Fruit fly (Drosophila melanogaster) whole organism, embryonic: ENCODE results near the gene Pino.

Source experiments
- Ada2b ChIP-seq: fragments of 200-800 bp; sonication (Bioruptor generic); IDR thresholded peaks from 2 replicates; pipeline ENCODE4 v1.3.6; 2022; ENCODE audit warnings: missing biosample characterization, missing genetic modification characterization
- Antp ChIP-seq: fragments of 200-800 bp; sonication (Bioruptor generic); optimal IDR thresholded peaks from 3 replicates; lab custom pipeline; 2016; ENCODE audit warnings: missing biosample characterization, missing genetic modification characterization
- Atf3 ChIP-seq: fragments of 200-800 bp; sonication (Bioruptor generic); optimal IDR thresholded peaks from 3 replicates; lab custom pipeline; 2016; ENCODE audit warnings: missing biosample characterization, missing genetic modification characterization
- Awh ChIP-seq: fragments of 200-800 bp; sonication (Bioruptor generic); IDR thresholded peaks from 2 replicates; pipeline ENCODE4, ENCODE4 v1.3.6; 2022; ENCODE audit warnings: missing biosample characterization, missing genetic modification characterization
- B-H1 ChIP-seq: fragments of 200-800 bp; sonication (Bioruptor generic); IDR thresholded peaks from 3 replicates; pipeline ENCODE4 v1.3.6; 2022; ENCODE audit warnings: missing biosample characterization, missing genetic modification characterization
- C15 ChIP-seq: fragments of 200-800 bp; sonication (Bioruptor generic); IDR thresholded peaks from 3 replicates; pipeline ENCODE4 v1.3.6; 2022; ENCODE audit warnings: missing biosample characterization, missing genetic modification characterization
- CG10267 ChIP-seq: fragments of 200-800 bp; sonication (Bioruptor generic); optimal IDR thresholded peaks from 2 replicates; lab custom pipeline; 2018; ENCODE audit warnings: missing biosample characterization, mild to moderate bottlenecking, missing genetic modification characterization, moderate library complexity
- CG11085 ChIP-seq: fragments of 200-800 bp; sonication (Bioruptor generic); IDR thresholded peaks from 2 replicates; pipeline ENCODE4 v1.3.6; 2022; ENCODE audit warnings: missing biosample characterization, missing genetic modification characterization
- CG11504 ChIP-seq: fragments of 200-800 bp; sonication (Bioruptor generic); optimal IDR thresholded peaks from 3 replicates; lab custom pipeline; 2019; ENCODE audit warnings: missing biosample characterization, mild to moderate bottlenecking, missing genetic modification characterization, moderate library complexity
- CG13624 ChIP-seq: fragments of 200-800 bp; sonication (Bioruptor generic); optimal IDR thresholded peaks from 2 replicates; lab custom pipeline; 2016; ENCODE audit warnings: missing biosample characterization, missing genetic modification characterization
- CG14860 ChIP-seq: fragments of 200-800 bp; sonication (Bioruptor generic); IDR thresholded peaks from 3 replicates; pipeline ENCODE4 v1.3.6; 2022; ENCODE audit warnings: missing biosample characterization, missing genetic modification characterization; ENCODE audit not compliant: partially characterized antibody
- CG15514 ChIP-seq: fragments of 200-800 bp; sonication (Bioruptor generic); optimal IDR thresholded peaks from 3 replicates; lab custom pipeline; 2017; ENCODE audit warnings: missing biosample characterization, missing genetic modification characterization, mild to moderate bottlenecking, moderate library complexity, missing genetic modification reagents
- CG17328 ChIP-seq: fragments of 200-800 bp; sonication (Bioruptor generic); IDR thresholded peaks from 2 replicates; pipeline ENCODE4 v1.3.6; 2022; ENCODE audit warnings: missing biosample characterization, missing genetic modification characterization
- CG17612 ChIP-seq: fragments of 200-800 bp; sonication (Bioruptor generic); IDR thresholded peaks from 2 replicates; pipeline ENCODE4 v1.3.6; 2022; ENCODE audit warnings: missing biosample characterization, missing genetic modification characterization
- CG18619 ChIP-seq: fragments of 200-800 bp; sonication (Bioruptor generic); optimal IDR thresholded peaks from 3 replicates; lab custom pipeline; 2017; ENCODE audit warnings: missing biosample characterization, mild to moderate bottlenecking, missing genetic modification characterization
- CG4282 ChIP-seq: fragments of 200-800 bp; sonication (Bioruptor generic); optimal IDR thresholded peaks from 2 replicates; lab custom pipeline; 2016; ENCODE audit warnings: missing biosample characterization, missing genetic modification characterization
- CG4360 ChIP-seq: fragments of 200-800 bp; sonication (Bioruptor generic); IDR thresholded peaks from 2 replicates; pipeline ENCODE4 v1.3.6; 2022; ENCODE audit warnings: missing biosample characterization, missing genetic modification characterization
- CG43689 ChIP-seq: fragments of 200-800 bp; sonication (Bioruptor generic); IDR thresholded peaks from 2 replicates; pipeline ENCODE4 v1.3.6; 2022; ENCODE audit warnings: missing biosample characterization, missing genetic modification characterization
- CG4617 ChIP-seq: fragments of 200-800 bp; sonication (Bioruptor generic); optimal IDR thresholded peaks from 3 replicates; lab custom pipeline; 2016; ENCODE audit warnings: missing biosample characterization, missing genetic modification characterization, borderline replicate concordance
- CG4854 ChIP-seq: fragments of 200-800 bp; sonication (Bioruptor generic); optimal IDR thresholded peaks from 2 replicates; lab custom pipeline; 2016; ENCODE audit warnings: missing biosample characterization, missing genetic modification characterization, inconsistent platforms
- CG6689 ChIP-seq: fragments of 200-800 bp; sonication (Bioruptor generic); IDR thresholded peaks from 2 replicates; pipeline ENCODE4 v1.3.6; 2022; ENCODE audit warnings: missing biosample characterization, missing genetic modification characterization
- CG6791 ChIP-seq: fragments of 200-800 bp; sonication (Bioruptor generic); IDR thresholded peaks from 3 replicates; pipeline ENCODE4 v1.3.6; 2022; ENCODE audit warnings: missing biosample characterization, missing genetic modification characterization; ENCODE audit not compliant: partially characterized antibody
- CG7745 ChIP-seq: fragments of 200-800 bp; sonication (Bioruptor generic); optimal IDR thresholded peaks from 2 replicates; lab custom pipeline; 2018; ENCODE audit warnings: missing biosample characterization, mild to moderate bottlenecking, missing genetic modification characterization, moderate library complexity
- CG7987 ChIP-seq: fragments of 200-800 bp; sonication (Bioruptor generic); optimal IDR thresholded peaks from 2 replicates; lab custom pipeline; 2018; ENCODE audit warnings: missing biosample characterization, mild to moderate bottlenecking, missing genetic modification characterization, moderate library complexity
- CG9876 ChIP-seq: fragments of 200-800 bp; sonication (Bioruptor generic); optimal IDR thresholded peaks from 2 replicates; lab custom pipeline; 2016; ENCODE audit warnings: missing biosample characterization, missing genetic modification characterization
- Camta ChIP-seq: fragments of 200-800 bp; sonication (Bioruptor generic); optimal IDR thresholded peaks from 2 replicates; lab custom pipeline; 2016; ENCODE audit warnings: missing biosample characterization, missing genetic modification characterization
- Chrac-16 ChIP-seq: fragments of 200-800 bp; sonication (Bioruptor generic); optimal IDR thresholded peaks from 3 replicates; lab custom pipeline; 2016; ENCODE audit warnings: missing biosample characterization, missing genetic modification characterization
- D ChIP-seq, 2 experiments: fragments of 200-800 bp in 1 of 2; fragments of >200 bp in 1 of 2; sonication (Bioruptor generic) in 1 of 2; optimal IDR thresholded peaks; 2 replicates in 1 of 2; 3 replicates in 1 of 2; lab custom pipeline; 2017; ENCODE audit warnings: mild to moderate bottlenecking in 1 of 2, missing biosample characterization in 1 of 2, missing genetic modification characterization in 1 of 2, missing genetic modification reagents in 1 of 2
- D19B ChIP-seq: fragments of 200-800 bp; sonication (Bioruptor generic); optimal IDR thresholded peaks from 2 replicates; lab custom pipeline; 2017; ENCODE audit warnings: missing biosample characterization, mild to moderate bottlenecking, missing genetic modification characterization
- Fer1 ChIP-seq: fragments of 200-800 bp; sonication (Bioruptor generic); optimal IDR thresholded peaks from 2 replicates; lab custom pipeline; 2017; ENCODE audit warnings: missing biosample characterization, mild to moderate bottlenecking, missing genetic modification characterization
- H15 ChIP-seq: fragments of 200-800 bp; sonication (Bioruptor generic); IDR thresholded peaks from 3 replicates; pipeline ENCODE4 v1.3.6; 2022; ENCODE audit warnings: missing biosample characterization, missing genetic modification characterization
- HHEX ChIP-seq: fragments of 200-800 bp; sonication (Bioruptor generic); optimal IDR thresholded peaks from 3 replicates; lab custom pipeline; 2017; ENCODE audit warnings: missing biosample characterization, mild to moderate bottlenecking, missing genetic modification characterization, missing genetic modification reagents
- HmgD ChIP-seq: fragments of 200-800 bp; sonication (Bioruptor generic); optimal IDR thresholded peaks from 3 replicates; lab custom pipeline; 2016; ENCODE audit warnings: missing biosample characterization, missing genetic modification characterization
- NfI ChIP-seq: fragments of 200-800 bp; sonication (Bioruptor generic); optimal IDR thresholded peaks from 3 replicates; lab custom pipeline; 2018; ENCODE audit warnings: missing biosample characterization, mild to moderate bottlenecking, missing genetic modification characterization, moderate library complexity
- Ptx1 ChIP-seq: fragments of 200-800 bp; sonication (Bioruptor generic); IDR thresholded peaks from 2 replicates; pipeline ENCODE4 v1.3.6; 2022; ENCODE audit warnings: missing biosample characterization, missing genetic modification characterization
- Scr ChIP-seq: fragments of 200-800 bp; sonication (Bioruptor generic); IDR thresholded peaks from 2 replicates; pipeline ENCODE4 v1.3.6; 2022; ENCODE audit warnings: missing biosample characterization, missing genetic modification characterization; ENCODE audit not compliant: partially characterized antibody
- cato ChIP-seq: fragments of 200-800 bp; sonication (Bioruptor generic); optimal IDR thresholded peaks from 2 replicates; lab custom pipeline; 2016; ENCODE audit warnings: missing biosample characterization, missing genetic modification characterization, borderline replicate concordance
- crc ChIP-seq: fragments of 200-800 bp; sonication (Bioruptor generic); optimal IDR thresholded peaks from 2 replicates; lab custom pipeline; 2016; ENCODE audit warnings: missing biosample characterization, missing genetic modification characterization
- da ChIP-seq: fragments of 200-800 bp; sonication (Bioruptor generic); optimal IDR thresholded peaks from 2 replicates; lab custom pipeline; 2016; ENCODE audit warnings: missing biosample characterization, missing genetic modification characterization
- dmrt11E ChIP-seq: fragments of 200-800 bp; sonication (Bioruptor generic); optimal IDR thresholded peaks from 3 replicates; lab custom pipeline; 2018; ENCODE audit warnings: missing biosample characterization, mild to moderate bottlenecking, missing genetic modification characterization, moderate library complexity
- en ChIP-seq: fragments of 200-800 bp; sonication (Bioruptor generic); optimal IDR thresholded peaks from 2 replicates; lab custom pipeline; 2016; ENCODE audit warnings: missing biosample characterization, missing genetic modification characterization
- eyg ChIP-seq: fragments of 200-800 bp; sonication (Bioruptor generic); optimal IDR thresholded peaks from 3 replicates; lab custom pipeline; 2016; ENCODE audit warnings: missing biosample characterization, missing genetic modification characterization
- kni ChIP-seq: fragments of 200-800 bp; sonication (Bioruptor generic); optimal IDR thresholded peaks from 3 replicates; lab custom pipeline; 2017; ENCODE audit warnings: mild to moderate bottlenecking, missing biosample characterization, missing genetic modification reagents, missing genetic modification characterization
- lab ChIP-seq: fragments of 200-800 bp; sonication (Bioruptor generic); optimal IDR thresholded peaks from 3 replicates; lab custom pipeline; 2017; ENCODE audit warnings: missing biosample characterization, missing genetic modification characterization, mild to moderate bottlenecking, moderate library complexity, missing genetic modification reagents
- lov ChIP-seq, 2 experiments: fragments of 200-800 bp in 1 of 2; fragments of >200 bp in 1 of 2; sonication (Bioruptor generic) in 1 of 2; IDR thresholded peaks in 1 of 2; optimal IDR thresholded peaks in 1 of 2; 2 replicates in 1 of 2; 3 replicates in 1 of 2; pipeline versions ENCODE4 v1.3.6 to Lab custom; 2017 to 2022; ENCODE audit warnings: missing biosample characterization in 1 of 2, missing genetic modification characterization in 1 of 2
- pzg ChIP-seq: fragments of 200-800 bp; sonication (Bioruptor generic); optimal IDR thresholded peaks from 3 replicates; lab custom pipeline; 2018; ENCODE audit warnings: missing biosample characterization, mild to moderate bottlenecking, missing genetic modification characterization, moderate library complexity
- repo ChIP-seq: fragments of 200-800 bp; sonication (Bioruptor generic); optimal IDR thresholded peaks from 2 replicates; lab custom pipeline; 2016; ENCODE audit warnings: missing biosample characterization, missing genetic modification characterization
- row ChIP-seq: fragments of 200-800 bp; sonication (Bioruptor generic); IDR thresholded peaks from 3 replicates; pipeline ENCODE4 v1.3.6; 2022; ENCODE audit warnings: missing biosample characterization, missing genetic modification characterization
- slou ChIP-seq: fragments of 200-800 bp; sonication (Bioruptor generic); optimal IDR thresholded peaks from 3 replicates; lab custom pipeline; 2016; ENCODE audit warnings: missing biosample characterization, missing genetic modification characterization
- ssp ChIP-seq: fragments of 200-800 bp; sonication (Bioruptor generic); IDR thresholded peaks from 2 replicates; pipeline ENCODE4 v1.3.6; 2022; ENCODE audit warnings: missing biosample characterization, missing genetic modification characterization
- yki ChIP-seq: fragments of >200 bp; optimal IDR thresholded peaks from 3 replicates; lab custom pipeline; 2018

Pino gene

dm6 chr2L:1073530-1073929 is 55.2 kb downstream of the Pino start:
- TF ChIP-seq CG4360 (no peak), cato (GFP tag; lab: Kevin White, UChicago) (no peak), CG18619 (GFP tag; lab: Kevin White, UChicago) (no peak), Scr (GFP tag; lab: Robert Waterston, UW) (no peak), Atf3 (GFP tag; lab: Kevin White, UChicago) (no peak), da (GFP tag; lab: Kevin White, UChicago) (no peak), CG6791 (GFP tag; lab: Robert Waterston, UW) (no peak), Camta (GFP tag; lab: Kevin White, UChicago) (no peak), CG17328 (no peak), eyg (no peak), H15 (GFP tag; lab: Robert Waterston, UW) (no peak), slou (GFP tag; lab: Kevin White, UChicago) (no peak), HHEX (GFP tag; lab: Kevin White, UChicago) (no peak), repo (no peak), CG4854 (GFP tag; lab: Kevin White, UChicago) (no peak), Antp (GFP tag; lab: Kevin White, UChicago) (no peak), CG4617 (no peak), CG13624 (GFP tag; lab: Kevin White, UChicago) (no peak), Awh (no peak), crc (no peak), CG11504 (tag; lab: Kevin White, UChicago) (peak; percentile 4), CG4282 (no peak), ssp (GFP tag; lab: Robert Waterston, UW) (0 out of 2 replicates have a peak, but pooled peaks have one; percentile 5), Ada2b (GFP tag; lab: Robert Waterston, UW) (no peak), row (GFP tag; lab: Robert Waterston, UW) (peak; percentile 28; the same call in 1 of the 3 replicates), dmrt11E (no peak), CG6689 (no peak), CG14860 (GFP tag; lab: Robert Waterston, UW) (no peak), CG43689 (GFP tag; lab: Robert Waterston, UW) (no peak), CG7987 (no peak), lov (optimal IDR thresholded peaks at IDR 0.05; lab: Kevin White, UChicago) (no peak), lov (GFP tag; IDR thresholded peaks at IDR 0.05; lab: Robert Waterston, UW) (0 out of 3 replicates have a peak, but pooled peaks have one; percentile 11), CG15514 (GFP tag; lab: Kevin White, UChicago) (no peak), CG10267 (tag; lab: Kevin White, UChicago) (no peak), CG17612 (no peak), en (GFP tag; lab: Kevin White, UChicago) (no peak), yki (lab: Kevin White, UChicago) (no peak), CG9876 (GFP tag; lab: Kevin White, UChicago) (no peak), HmgD (no peak), Fer1 (GFP tag; lab: Kevin White, UChicago) (no peak), Ptx1 (GFP tag; lab: Robert Waterston, UW) (no peak), lab (GFP tag; lab: Kevin White, UChicago) (peak; percentile 54), D19B (peak; percentile 43), NfI (GFP tag; lab: Kevin White, UChicago) (no peak), D (optimal IDR thresholded peaks at IDR 0.05; lab: Kevin White, UChicago) (no peak), D (GFP tag; optimal IDR thresholded peaks at IDR 0.05; lab: Kevin White, UChicago) (no peak), kni (GFP tag; lab: Kevin White, UChicago) (no peak), B-H1 (GFP tag; lab: Robert Waterston, UW) (no peak), CG11085 (GFP tag; lab: Robert Waterston, UW) (no peak), CG7745 (tag; lab: Kevin White, UChicago) (no peak), Chrac-16 (GFP tag; lab: Kevin White, UChicago) (no peak), pzg (GFP tag; lab: Kevin White, UChicago) (no peak), C15 (GFP tag; lab: Robert Waterston, UW) (no peak)
